Worm (Caenorhabditis elegans) whole organism, L4 larva: ENCODE measurements around the gene gadr-2.

Experiments
- F10B5.3 ChIP-seq: sonication (generic microtip); optimal IDR thresholded peaks from 2 replicates; lab custom pipeline; 2016; ENCODE audit warnings: mild to moderate bottlenecking, missing genetic modification characterization, missing compliant biosample characterization
- F37D6.2 ChIP-seq: sonication (generic microtip); optimal IDR thresholded peaks from 2 replicates; lab custom pipeline; 2016; ENCODE audit warnings: mild to moderate bottlenecking, missing genetic modification characterization, missing compliant biosample characterization
- F44E2.7 ChIP-seq: fragments of 200-800 bp; sonication (Bioruptor generic); IDR thresholded peaks from 2 replicates; pipeline ENCODE4 v2.1.2; 2022; ENCODE audit warnings: missing genetic modification characterization, missing compliant biosample characterization
- R02D3.7 ChIP-seq: fragments of 150-350 bp; sonication (generic microtip); optimal IDR thresholded peaks from 3 replicates; lab custom pipeline; 2014; ENCODE audit warnings: missing biosample characterization, missing genetic modification characterization
- T20F7.1 ChIP-seq: fragments of 200-800 bp; sonication (Bioruptor generic); optimal IDR thresholded peaks from 2 replicates; lab custom pipeline; 2018; ENCODE audit warnings: mild to moderate bottlenecking, missing genetic modification characterization, missing compliant biosample characterization
- Y48G9A.11 ChIP-seq: fragments of 200-800 bp; sonication (Bioruptor generic); IDR thresholded peaks from 2 replicates; pipeline ENCODE4 v1.3.6; 2022; ENCODE audit warnings: missing genetic modification reagents, missing genetic modification characterization, missing compliant biosample characterization
- Y75B8A.6 ChIP-seq: fragments of 200-800 bp; sonication (Bioruptor generic); IDR thresholded peaks from 2 replicates; pipeline ENCODE4 v1.3.6; 2022; ENCODE audit warnings: missing genetic modification reagents, missing genetic modification characterization, missing compliant biosample characterization
- ZK337.2 ChIP-seq: fragments of 200-800 bp; sonication (Bioruptor generic); IDR thresholded peaks from 2 replicates; pipeline ENCODE4 v1.3.6; 2022; ENCODE audit warnings: missing genetic modification reagents, missing genetic modification characterization, missing compliant biosample characterization
- ceh-28 ChIP-seq: fragments of 150-350 bp; optimal IDR thresholded peaks from 2 replicates; lab custom pipeline; 2014; ENCODE audit warnings: missing biosample characterization, missing genetic modification reagents, missing genetic modification characterization
- ceh-32 ChIP-seq: sonication (generic microtip); optimal IDR thresholded peaks from 2 replicates; lab custom pipeline; 2016; ENCODE audit warnings: mild to moderate bottlenecking, missing genetic modification characterization, missing compliant biosample characterization; ENCODE audit not compliant: poor library complexity
- ceh-62 ChIP-seq: sonication (generic microtip); optimal IDR thresholded peaks from 2 replicates; lab custom pipeline; 2017; ENCODE audit warnings: missing biosample characterization, missing genetic modification characterization
- ces-1 ChIP-seq: fragments of 150-350 bp; sonication (generic microtip); optimal IDR thresholded peaks from 4 replicates; lab custom pipeline; 2014; ENCODE audit warnings: missing biosample characterization, missing genetic modification reagents, missing genetic modification characterization
- cey-2 ChIP-seq: sonication (generic microtip); optimal IDR thresholded peaks from 3 replicates; lab custom pipeline; 2017; ENCODE audit warnings: missing genetic modification characterization, mild to moderate bottlenecking, missing compliant biosample characterization, antibody characterized with exemption, borderline replicate concordance; ENCODE audit not compliant: insufficient read depth
- daf-16 ChIP-seq, 3 experiments: sonication (generic microtip); optimal IDR thresholded peaks; 2 replicates each; lab custom pipeline; 2016 to 2017; ENCODE audit warnings: missing genetic modification characterization in 3 of 3, missing genetic modification reagents in 3 of 3, mild to moderate bottlenecking in 2 of 3, missing compliant biosample characterization in 2 of 3, missing biosample characterization in 1 of 3, moderate library complexity in 1 of 3
- daf-19 ChIP-seq: fragments of 200-800 bp; sonication (Bioruptor generic); conservative IDR thresholded peaks from 2 replicates; pipeline ENCODE4 v1.3.6; 2022; ENCODE audit warnings: missing genetic modification characterization, missing compliant biosample characterization
- dmd-6 ChIP-seq: fragments of 200-800 bp; sonication (Bioruptor generic); IDR thresholded peaks from 2 replicates; pipeline ENCODE4 v1.3.6; 2022; ENCODE audit warnings: missing genetic modification reagents, missing genetic modification characterization, missing compliant biosample characterization
- dve-1 ChIP-seq: sonication (generic microtip); optimal IDR thresholded peaks from 2 replicates; lab custom pipeline; 2017; ENCODE audit warnings: antibody characterized with exemption, mild to moderate bottlenecking, missing genetic modification characterization, missing compliant biosample characterization; ENCODE audit not compliant: insufficient read depth
- egl-43 ChIP-seq: fragments of 200-800 bp; sonication (Bioruptor generic); IDR thresholded peaks from 2 replicates; pipeline ENCODE4 v1.3.6; 2022; ENCODE audit warnings: missing genetic modification reagents, missing genetic modification characterization, missing compliant biosample characterization
- hlh-11 ChIP-seq: fragments of 200-800 bp; sonication (Bioruptor generic); optimal IDR thresholded peaks from 2 replicates; lab custom pipeline; 2018; ENCODE audit warnings: mild to moderate bottlenecking, missing genetic modification characterization, missing compliant biosample characterization
- hlh-30 ChIP-seq: sonication (generic microtip); optimal IDR thresholded peaks from 2 replicates; lab custom pipeline; 2017; ENCODE audit warnings: antibody characterized with exemption, mild to moderate bottlenecking, missing genetic modification characterization, missing compliant biosample characterization; ENCODE audit not compliant: insufficient read depth
- lin-13 ChIP-seq: fragments of 150-350 bp; optimal IDR thresholded peaks from 2 replicates; lab custom pipeline; 2014; ENCODE audit warnings: missing biosample characterization, missing genetic modification reagents, missing genetic modification characterization
- lin-15B ChIP-seq: fragments of 150-350 bp; sonication (generic microtip); optimal IDR thresholded peaks from 3 replicates; lab custom pipeline; 2014; ENCODE audit warnings: missing biosample characterization, missing genetic modification characterization
- lir-3 ChIP-seq: sonication (generic microtip); optimal IDR thresholded peaks from 2 replicates; lab custom pipeline; 2016; ENCODE audit warnings: mild to moderate bottlenecking, missing genetic modification characterization, missing compliant biosample characterization
- madf-5 ChIP-seq, 2 experiments: fragments of 200-800 bp; sonication (Bioruptor generic); IDR thresholded peaks; 2 replicates each; pipeline ENCODE4 v1.3.6; 2022; ENCODE audit warnings: missing compliant biosample characterization in 2 of 2, missing genetic modification characterization in 2 of 2
- madf-9 ChIP-seq: fragments of 200-800 bp; sonication (Bioruptor generic); conservative IDR thresholded peaks from 2 replicates; pipeline ENCODE4 v1.3.6; 2022; ENCODE audit warnings: missing genetic modification reagents, missing genetic modification characterization, missing compliant biosample characterization
- mdt-29 ChIP-seq: fragments of 200-800 bp; sonication (Bioruptor generic); IDR thresholded peaks from 2 replicates; pipeline ENCODE4 v1.3.6; 2022; ENCODE audit warnings: missing genetic modification reagents, missing genetic modification characterization, missing compliant biosample characterization
- mep-1 ChIP-seq: fragments of 150-350 bp; sonication (generic microtip); optimal IDR thresholded peaks from 3 replicates; lab custom pipeline; 2014; ENCODE audit warnings: missing biosample characterization, missing genetic modification characterization
- nhr-25 ChIP-seq: sonication (generic microtip); optimal IDR thresholded peaks from 2 replicates; lab custom pipeline; 2017; ENCODE audit warnings: missing genetic modification characterization, mild to moderate bottlenecking, missing compliant biosample characterization, antibody characterized with exemption, moderate library complexity, borderline replicate concordance; ENCODE audit not compliant: insufficient read depth
- nhr-28 ChIP-seq: fragments of 150-350 bp; optimal IDR thresholded peaks from 2 replicates; lab custom pipeline; 2014; ENCODE audit warnings: missing biosample characterization, missing genetic modification characterization
- nhr-41 ChIP-seq: fragments of 200-800 bp; sonication (Bioruptor generic); IDR thresholded peaks from 2 replicates; pipeline ENCODE4 v1.3.6; 2022; ENCODE audit warnings: missing genetic modification reagents, missing genetic modification characterization, missing compliant biosample characterization
- nhr-42 ChIP-seq: fragments of 200-800 bp; sonication (Bioruptor generic); IDR thresholded peaks from 2 replicates; pipeline ENCODE4 v1.3.6; 2022; ENCODE audit warnings: missing genetic modification characterization, missing compliant biosample characterization
- nhr-48 ChIP-seq: sonication (generic microtip); optimal IDR thresholded peaks from 2 replicates; lab custom pipeline; 2016; ENCODE audit warnings: mild to moderate bottlenecking, missing genetic modification characterization, missing compliant biosample characterization
- nhr-6 ChIP-seq: fragments of 150-350 bp; optimal IDR thresholded peaks from 2 replicates; lab custom pipeline; 2014; ENCODE audit warnings: missing biosample characterization, missing genetic modification characterization
- nhr-77 ChIP-seq: fragments of 150-350 bp; optimal IDR thresholded peaks from 2 replicates; lab custom pipeline; 2014; ENCODE audit warnings: missing biosample characterization, missing genetic modification characterization
- pqm-1 ChIP-seq: sonication (generic microtip); optimal IDR thresholded peaks from 2 replicates; lab custom pipeline; 2017; ENCODE audit warnings: missing biosample characterization, missing genetic modification characterization
- rbr-2 ChIP-seq: sonication (generic microtip); optimal IDR thresholded peaks from 2 replicates; lab custom pipeline; 2016; ENCODE audit warnings: missing genotype, missing genetic modification characterization, missing compliant biosample characterization
- saeg-2 ChIP-seq: fragments of 200-800 bp; sonication (Bioruptor generic); IDR thresholded peaks from 2 replicates; pipeline ENCODE4 v1.3.6; 2022; ENCODE audit warnings: missing genetic modification reagents, missing genetic modification characterization, missing compliant biosample characterization
- skn-1 ChIP-seq: fragments of 150-350 bp; optimal IDR thresholded peaks from 2 replicates; lab custom pipeline; 2014; ENCODE audit warnings: missing biosample characterization, missing genetic modification characterization
- spr-1 ChIP-seq: sonication (generic microtip); optimal IDR thresholded peaks from 2 replicates; lab custom pipeline; 2016; ENCODE audit warnings: mild to moderate bottlenecking, missing genetic modification characterization, missing compliant biosample characterization
- spr-3 ChIP-seq: fragments of 200-800 bp; sonication (Bioruptor generic); optimal IDR thresholded peaks from 2 replicates; lab custom pipeline; 2018; ENCODE audit warnings: mild to moderate bottlenecking, missing genetic modification characterization, missing compliant biosample characterization
- tra-1 ChIP-seq: fragments of 200-800 bp; sonication (Bioruptor generic); IDR thresholded peaks from 2 replicates; pipeline ENCODE4 v1.3.6; 2022; ENCODE audit warnings: missing genetic modification reagents, missing genetic modification characterization, missing compliant biosample characterization
- unc-130 ChIP-seq: sonication (generic microtip); optimal IDR thresholded peaks from 2 replicates; lab custom pipeline; 2016; ENCODE audit warnings: missing genetic modification reagents, missing genetic modification characterization, missing compliant biosample characterization
- zfp-2 ChIP-seq: sonication (generic microtip); optimal IDR thresholded peaks from 2 replicates; lab custom pipeline; 2016; ENCODE audit warnings: mild to moderate bottlenecking, missing genetic modification characterization, missing compliant biosample characterization
- zfp-3 ChIP-seq: fragments of 200-800 bp; sonication (Bioruptor generic); conservative IDR thresholded peaks from 2 replicates; pipeline ENCODE4 v1.3.6; 2022; ENCODE audit warnings: missing genetic modification reagents, missing genetic modification characterization, missing compliant biosample characterization
- zip-11 ChIP-seq: fragments of 200-800 bp; sonication (Bioruptor generic); IDR thresholded peaks from 2 replicates; pipeline ENCODE4 v1.3.6; 2022; ENCODE audit warnings: missing genetic modification characterization, missing compliant biosample characterization
- ztf-7 ChIP-seq: fragments of 150-350 bp; optimal IDR thresholded peaks from 2 replicates; lab custom pipeline; 2014; ENCODE audit warnings: missing biosample characterization, missing genetic modification characterization

gadr-2 gene

ce11 chrIV:9529647-9530046 lies 44.7 kb upstream of the gadr-2 start, which contains the start of gene elo-7:
TSS of gene elo-7 (plus strand) at chrIV:9529947.
- no peak for TF ChIP-seq mdt-29 (GFP tag; lab: Robert Waterston, UW)
- TF ChIP-seq lir-3 = no peak
- TF ChIP-seq zfp-2 (tag; lab: Kevin White, UChicago) = no peak
- no peak for TF ChIP-seq spr-3 (GFP tag; lab: Kevin White, UChicago)
- TF ChIP-seq rbr-2 (tag; lab: Kevin White, UChicago) = no peak
- TF ChIP-seq F44E2.7 = no peak
- TF ChIP-seq Y48G9A.11 (GFP tag; lab: Robert Waterston, UW) = no peak
- TF ChIP-seq nhr-42 (GFP tag; lab: Robert Waterston, UW) = no peak
- TF ChIP-seq daf-19 (GFP tag; lab: Robert Waterston, UW) = no peak
- no peak for TF ChIP-seq ceh-28 (tag; lab: Kevin White, UChicago)
- TF ChIP-seq ZK337.2 (GFP tag; lab: Robert Waterston, UW) = no peak
- TF ChIP-seq lin-15B = no peak

DNA sequence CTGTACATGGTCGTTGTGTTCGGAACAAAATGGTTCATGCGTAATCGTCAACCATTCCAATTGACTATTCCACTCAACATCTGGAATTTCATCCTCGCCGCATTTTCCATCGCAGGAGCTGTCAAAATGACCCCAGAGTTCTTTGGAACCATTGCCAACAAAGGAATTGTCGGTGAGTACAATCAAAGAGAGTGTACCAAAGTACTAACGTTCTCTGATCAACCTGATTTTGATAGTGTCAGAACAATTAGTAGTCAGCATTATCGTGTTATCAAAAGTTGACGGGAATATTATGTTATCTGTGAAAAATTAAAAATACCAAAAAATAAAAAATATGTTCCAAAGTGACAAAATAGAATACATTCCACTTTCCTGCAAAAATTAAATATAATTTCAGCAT lies 42.1 kb upstream of the gadr-2 start:
- no peak for TF ChIP-seq hlh-30
- TF ChIP-seq nhr-41 (GFP tag; lab: Robert Waterston, UW) = no peak
- TF ChIP-seq nhr-48 (tag; lab: Kevin White, UChicago) = peak; percentile 27
- TF ChIP-seq R02D3.7 (tag; lab: Kevin White, UChicago) = no peak
- no peak for TF ChIP-seq cey-2 (tag; lab: Kevin White, UChicago)
- peak; percentile 47 for TF ChIP-seq T20F7.1
- no peak for TF ChIP-seq zip-11 (GFP tag; lab: Robert Waterston, UW)
- 0 out of 4 replicates have a peak, but pooled peaks of 1 of the 2 experiments have one; percentile 36 for TF ChIP-seq madf-5 (GFP tag; IDR thresholded peaks at IDR 0.05; lab: Robert Waterston, UW)
- peak; percentile 38; the same call in 1 of the 2 replicates for TF ChIP-seq dmd-6 (GFP tag; lab: Robert Waterston, UW)
- no peak for TF ChIP-seq daf-16 (GFP tag; optimal IDR thresholded peaks at IDR 0.05; lab: Kevin White, UChicago)
- peak; percentile 15 for TF ChIP-seq daf-16 (tag; optimal IDR thresholded peaks at IDR 0.05; lab: Kevin White, UChicago)
- TF ChIP-seq nhr-6 (tag; lab: Kevin White, UChicago) = peak; percentile 9
- no peak for TF ChIP-seq F37D6.2 (tag; lab: Kevin White, UChicago)
- peak; percentile 55 for TF ChIP-seq nhr-28
- peak; percentile 32 for TF ChIP-seq pqm-1 (tag; lab: Kevin White, UChicago)
- TF ChIP-seq nhr-77 (tag; lab: Kevin White, UChicago) = peak; percentile 60
- TF ChIP-seq hlh-11 (tag; lab: Kevin White, UChicago) = peak; percentile 52
- peak; percentile 60 for TF ChIP-seq dve-1 (tag; lab: Kevin White, UChicago)
- no peak for TF ChIP-seq spr-1

- TF ChIP-seq ceh-28 (tag; lab: Kevin White, UChicago) (no peak), zfp-3 (GFP tag; lab: Robert Waterston, UW) (0 out of 2 replicates have a peak, but pooled peaks have one; percentile 30), skn-1 (no peak), ceh-62 (tag; lab: Kevin White, UChicago) (no peak), dve-1 (tag; lab: Kevin White, UChicago) (peak; percentile 78), lin-13 (GFP tag; lab: Kevin White, UChicago) (no peak), Y48G9A.11 (GFP tag; lab: Robert Waterston, UW) (no peak), tra-1 (peak; percentile 64; the same call in 1 of the 2 replicates), ceh-32 (tag; lab: Kevin White, UChicago) (no peak), ces-1 (GFP tag; lab: Kevin White, UChicago) (no peak), hlh-11 (tag; lab: Kevin White, UChicago) (peak; percentile 83), Y75B8A.6 (GFP tag; lab: Robert Waterston, UW) (no peak), mep-1 (tag; lab: Kevin White, UChicago) (peak; percentile 36), saeg-2 (GFP tag; lab: Robert Waterston, UW) (0 out of 2 replicates have a peak, but pooled peaks have one; percentile 43), madf-9 (GFP tag; lab: Robert Waterston, UW) (0 out of 2 replicates have a peak, but pooled peaks have one; percentile 12), F10B5.3 (tag; lab: Kevin White, UChicago) (no peak), lin-15B (no peak), egl-43 (no peak), nhr-25 (tag; lab: Kevin White, UChicago) (peak; percentile 11), unc-130 (GFP tag; lab: Kevin White, UChicago) (no peak), ztf-7 (tag; lab: Kevin White, UChicago) (no peak)
Observed at ce11 chrIV:9525682-9526416, 40.9 kb upstream of the gadr-2 start, which contains the start of gene elo-1. TSS of gene elo-1 (plus strand) at chrIV:9526366.
